Fruit fly (Drosophila melanogaster) whole organism, embryonic: ENCODE measurements around the gene CG33331.

Experiments used
- Asciz ChIP-seq: fragments of 200-800 bp; sonication (Bioruptor generic); optimal IDR thresholded peaks from 2 replicates; lab custom pipeline; 2017; ENCODE audit warnings: missing biosample characterization, mild to moderate bottlenecking, missing genetic modification characterization, missing genetic modification reagents
- Bgb ChIP-seq: fragments of 200-800 bp; sonication (Bioruptor generic); IDR thresholded peaks from 2 replicates; pipeline ENCODE4 v1.3.6; 2022; ENCODE audit warnings: missing biosample characterization, missing genetic modification characterization; ENCODE audit not compliant: partially characterized antibody
- Bteb2 ChIP-seq: fragments of 200-800 bp; sonication (Bioruptor generic); optimal IDR thresholded peaks from 2 replicates; lab custom pipeline; 2016; ENCODE audit warnings: missing biosample characterization, missing genetic modification characterization
- CG10209 ChIP-seq: fragments of 200-800 bp; sonication (Bioruptor generic); optimal IDR thresholded peaks from 3 replicates; lab custom pipeline; 2017; ENCODE audit warnings: missing biosample characterization, mild to moderate bottlenecking, missing genetic modification characterization, missing genetic modification reagents
- CG10431 ChIP-seq: fragments of 200-800 bp; sonication (Bioruptor generic); optimal IDR thresholded peaks from 3 replicates; lab custom pipeline; 2018; ENCODE audit warnings: missing biosample characterization, mild to moderate bottlenecking, missing genetic modification characterization
- CG10654 ChIP-seq: fragments of 200-800 bp; sonication (Bioruptor generic); optimal IDR thresholded peaks from 2 replicates; lab custom pipeline; 2016; ENCODE audit warnings: missing biosample characterization, missing genetic modification characterization
- CG11398 ChIP-seq: fragments of 200-800 bp; sonication (Bioruptor generic); optimal IDR thresholded peaks from 2 replicates; lab custom pipeline; 2016; ENCODE audit warnings: missing biosample characterization, missing genetic modification characterization
- CG12659 ChIP-seq: fragments of 200-800 bp; sonication (Bioruptor generic); optimal IDR thresholded peaks from 3 replicates; lab custom pipeline; 2017; ENCODE audit warnings: mild to moderate bottlenecking, missing biosample characterization, missing genetic modification reagents, missing genetic modification characterization
- CG14014 ChIP-seq: fragments of 200-800 bp; sonication (Bioruptor generic); IDR thresholded peaks from 2 replicates; pipeline ENCODE4 v1.3.6; 2022; ENCODE audit warnings: missing biosample characterization, missing genetic modification characterization
- CG14441 ChIP-seq: fragments of 200-800 bp; sonication (Bioruptor generic); IDR thresholded peaks from 2 replicates; pipeline ENCODE4 v1.3.6; 2022; ENCODE audit warnings: missing biosample characterization, missing genetic modification characterization
- CG16863 ChIP-seq: fragments of 200-800 bp; sonication (Bioruptor generic); optimal IDR thresholded peaks from 3 replicates; lab custom pipeline; 2016; ENCODE audit warnings: missing biosample characterization, missing genetic modification characterization
- CG18476 ChIP-seq: fragments of 200-800 bp; sonication (Bioruptor generic); optimal IDR thresholded peaks from 2 replicates; lab custom pipeline; 2016; ENCODE audit warnings: missing biosample characterization, mild to moderate bottlenecking, missing genetic modification characterization
- CG18599 ChIP-seq: fragments of 200-800 bp; sonication (Bioruptor generic); optimal IDR thresholded peaks from 3 replicates; lab custom pipeline; 2017; ENCODE audit warnings: missing biosample characterization, missing genetic modification characterization, mild to moderate bottlenecking, moderate library complexity, missing genetic modification reagents
- CG2199 ChIP-seq: fragments of 200-800 bp; sonication (Bioruptor generic); IDR thresholded peaks from 3 replicates; pipeline ENCODE4 v1.3.6; 2022; ENCODE audit warnings: missing biosample characterization, missing genetic modification characterization
- CG31388 ChIP-seq: fragments of 200-800 bp; sonication (Bioruptor generic); optimal IDR thresholded peaks from 2 replicates; lab custom pipeline; 2016; ENCODE audit warnings: missing biosample characterization, missing genetic modification characterization
- CG31441 ChIP-seq: fragments of 200-800 bp; sonication (Bioruptor generic); IDR thresholded peaks from 2 replicates; pipeline ENCODE4 v1.3.6; 2022; ENCODE audit warnings: missing biosample characterization, missing genetic modification characterization
- CG34376 ChIP-seq: fragments of 200-800 bp; sonication (Bioruptor generic); optimal IDR thresholded peaks from 2 replicates; lab custom pipeline; 2018; ENCODE audit warnings: missing biosample characterization, mild to moderate bottlenecking, missing genetic modification characterization
- CG3995 ChIP-seq: fragments of 200-800 bp; sonication (Bioruptor generic); optimal IDR thresholded peaks from 3 replicates; lab custom pipeline; 2016; ENCODE audit warnings: missing biosample characterization, missing genetic modification characterization
- CG4730 ChIP-seq: fragments of 200-800 bp; sonication (Bioruptor generic); IDR thresholded peaks from 2 replicates; pipeline ENCODE4 v1.3.6; 2022; ENCODE audit warnings: missing biosample characterization, missing genetic modification characterization
- CG5180 ChIP-seq: fragments of 200-800 bp; sonication (Bioruptor generic); optimal IDR thresholded peaks from 3 replicates; lab custom pipeline; 2017; ENCODE audit warnings: missing biosample characterization, missing genetic modification characterization, mild to moderate bottlenecking, moderate library complexity, missing genetic modification reagents
- CG5953 ChIP-seq: fragments of 200-800 bp; sonication (Bioruptor generic); IDR thresholded peaks from 2 replicates; pipeline ENCODE4 v1.3.6; 2022; ENCODE audit warnings: missing biosample characterization, missing genetic modification characterization
- CG6813 ChIP-seq: fragments of 200-800 bp; sonication (Bioruptor generic); optimal IDR thresholded peaks from 2 replicates; lab custom pipeline; 2017; ENCODE audit warnings: missing biosample characterization, missing genetic modification characterization, mild to moderate bottlenecking, moderate library complexity, missing genetic modification reagents
- CG8478 ChIP-seq: fragments of >200 bp; optimal IDR thresholded peaks from 2 replicates; lab custom pipeline; 2018
- CG9609 ChIP-seq: fragments of 200-800 bp; sonication (Bioruptor generic); optimal IDR thresholded peaks from 3 replicates; lab custom pipeline; 2016; ENCODE audit warnings: missing biosample characterization, missing genetic modification characterization
- Deaf1 ChIP-seq: fragments of 200-800 bp; optimal IDR thresholded peaks from 3 replicates; lab custom pipeline; 2019; ENCODE audit warnings: missing biosample characterization, mild to moderate bottlenecking, missing genetic modification characterization, moderate library complexity
- MBD-R2 ChIP-seq: fragments of 200-800 bp; sonication (Bioruptor generic); IDR thresholded peaks from 2 replicates; pipeline ENCODE4 v1.3.6; 2022; ENCODE audit warnings: missing biosample characterization, missing genetic modification characterization
- Max ChIP-seq: fragments of 200-800 bp; sonication (Bioruptor generic); optimal IDR thresholded peaks from 2 replicates; lab custom pipeline; 2016; ENCODE audit warnings: missing biosample characterization, mild to moderate bottlenecking, missing genetic modification characterization
- Nf-YA ChIP-seq: fragments of 200-800 bp; sonication (Bioruptor generic); IDR thresholded peaks from 2 replicates; pipeline ENCODE4 v1.3.6; 2022; ENCODE audit warnings: missing biosample characterization, missing genetic modification characterization
- PHDP ChIP-seq: fragments of 200-800 bp; sonication (Bioruptor generic); optimal IDR thresholded peaks from 3 replicates; lab custom pipeline; 2018; ENCODE audit warnings: missing biosample characterization, mild to moderate bottlenecking, missing genetic modification characterization, moderate library complexity
- Ptx1 ChIP-seq: fragments of 200-800 bp; sonication (Bioruptor generic); IDR thresholded peaks from 2 replicates; pipeline ENCODE4 v1.3.6; 2022; ENCODE audit warnings: missing biosample characterization, missing genetic modification characterization
- ab ChIP-seq: fragments of 200-800 bp; sonication (Bioruptor generic); optimal IDR thresholded peaks from 2 replicates; lab custom pipeline; 2016; ENCODE audit warnings: missing biosample characterization, missing genetic modification characterization
- corto ChIP-seq: fragments of 200-800 bp; sonication (Bioruptor generic); optimal IDR thresholded peaks from 2 replicates; lab custom pipeline; 2016; ENCODE audit warnings: missing biosample characterization, mild to moderate bottlenecking, missing genetic modification characterization, moderate library complexity
- dati ChIP-seq: fragments of 200-800 bp; sonication (Bioruptor generic); IDR thresholded peaks from 2 replicates; pipeline ENCODE4 v1.3.6; 2022; ENCODE audit warnings: missing biosample characterization, missing genetic modification characterization
- dimm ChIP-seq: fragments of 200-800 bp; sonication (Bioruptor generic); IDR thresholded peaks from 2 replicates; pipeline ENCODE4 v1.3.6; 2022; ENCODE audit warnings: missing biosample characterization, missing genetic modification characterization
- ftz-f1 ChIP-seq: fragments of 200-800 bp; sonication (Bioruptor generic); optimal IDR thresholded peaks from 2 replicates; lab custom pipeline; 2016; ENCODE audit warnings: missing biosample characterization, missing genetic modification characterization
- grn ChIP-seq: fragments of 200-800 bp; sonication (Bioruptor generic); optimal IDR thresholded peaks from 3 replicates; lab custom pipeline; 2017; ENCODE audit warnings: missing biosample characterization, missing genetic modification characterization
- hbn ChIP-seq: fragments of 200-800 bp; sonication (Bioruptor generic); IDR thresholded peaks from 2 replicates; pipeline ENCODE4 v1.3.6; 2022; ENCODE audit warnings: missing biosample characterization, missing genetic modification characterization; ENCODE audit not compliant: partially characterized antibody
- insv ChIP-seq, 2 experiments: fragments of 200-800 bp; sonication (Bioruptor generic); optimal IDR thresholded peaks; 3 replicates each; lab custom pipeline; 2016 to 2018; ENCODE audit warnings: missing biosample characterization in 2 of 2, missing genetic modification characterization in 2 of 2
- ken ChIP-seq: fragments of 200-800 bp; sonication (Bioruptor generic); IDR thresholded peaks from 3 replicates; pipeline ENCODE4 v1.3.6; 2022; ENCODE audit warnings: missing biosample characterization, missing genetic modification characterization
- lbe ChIP-seq: fragments of 200-800 bp; sonication (Bioruptor generic); optimal IDR thresholded peaks from 2 replicates; lab custom pipeline; 2016; ENCODE audit warnings: missing biosample characterization, mild to moderate bottlenecking, missing genetic modification characterization
- mam ChIP-seq: fragments of 200-800 bp; sonication (Bioruptor generic); optimal IDR thresholded peaks from 3 replicates; lab custom pipeline; 2016; ENCODE audit warnings: missing biosample characterization, missing genetic modification characterization
- mld ChIP-seq: fragments of 200-800 bp; sonication (Bioruptor generic); IDR thresholded peaks from 3 replicates; pipeline ENCODE4 v1.3.6; 2022; ENCODE audit warnings: missing biosample characterization, missing genetic modification characterization; ENCODE audit not compliant: partially characterized antibody
- nau ChIP-seq: fragments of 200-800 bp; sonication (Bioruptor generic); optimal IDR thresholded peaks from 3 replicates; lab custom pipeline; 2017; ENCODE audit warnings: missing biosample characterization, mild to moderate bottlenecking, missing genetic modification characterization, missing genetic modification reagents
- p53 ChIP-seq: fragments of 200-800 bp; sonication (Bioruptor generic); optimal IDR thresholded peaks from 2 replicates; lab custom pipeline; 2016; ENCODE audit warnings: missing biosample characterization, missing genetic modification characterization
- pfk ChIP-seq: fragments of 200-800 bp; sonication (Bioruptor generic); optimal IDR thresholded peaks from 2 replicates; lab custom pipeline; 2018; ENCODE audit warnings: missing biosample characterization, mild to moderate bottlenecking, missing genetic modification characterization, moderate library complexity
- row ChIP-seq: fragments of 200-800 bp; sonication (Bioruptor generic); IDR thresholded peaks from 3 replicates; pipeline ENCODE4 v1.3.6; 2022; ENCODE audit warnings: missing biosample characterization, missing genetic modification characterization
- stwl ChIP-seq: fragments of 200-800 bp; sonication (Bioruptor generic); optimal IDR thresholded peaks from 3 replicates; lab custom pipeline; 2018; ENCODE audit warnings: missing biosample characterization, mild to moderate bottlenecking, missing genetic modification characterization, moderate library complexity
- tio ChIP-seq: fragments of 200-800 bp; sonication (Bioruptor generic); optimal IDR thresholded peaks from 2 replicates; lab custom pipeline; 2017; ENCODE audit warnings: missing biosample characterization, missing genetic modification characterization, inconsistent platforms
- toy ChIP-seq: fragments of 200-800 bp; sonication (Bioruptor generic); IDR thresholded peaks from 2 replicates; pipeline ENCODE4 v1.3.6; 2022; ENCODE audit warnings: missing biosample characterization, missing genetic modification characterization
- unpg ChIP-seq: fragments of 200-800 bp; sonication (Bioruptor generic); optimal IDR thresholded peaks from 3 replicates; lab custom pipeline; 2018; ENCODE audit warnings: missing biosample characterization, mild to moderate bottlenecking, missing genetic modification characterization, moderate library complexity
- wor ChIP-seq: fragments of 200-800 bp; sonication (Bioruptor generic); IDR thresholded peaks from 2 replicates; pipeline ENCODE4 v1.3.6; 2022; ENCODE audit warnings: missing biosample characterization, missing genetic modification characterization

The CG33331 gene

DNA sequence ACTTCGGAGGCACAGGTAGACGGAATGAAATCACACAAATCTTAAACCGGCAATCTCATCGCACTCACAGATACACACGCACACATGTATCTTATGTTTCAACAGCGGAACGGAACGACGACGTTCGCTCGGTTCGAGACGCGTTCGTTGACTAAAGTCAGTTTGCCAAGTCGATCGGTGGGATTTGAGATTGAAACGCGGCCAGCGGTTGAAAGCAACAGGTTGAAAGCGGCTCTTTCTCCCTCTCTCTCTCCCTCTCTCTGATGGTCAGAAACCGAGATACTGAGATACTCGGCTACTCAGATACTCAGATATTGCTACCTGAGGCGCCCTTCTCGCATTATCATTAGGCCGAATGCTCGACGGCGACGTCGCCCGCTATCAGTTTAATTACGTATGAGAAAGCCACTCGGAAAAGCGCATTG is 32.5 kb upstream of the CG33331 start (continued):
- TF ChIP-seq CG31441 (GFP tag; lab: Robert Waterston, UW) (no peak; the same call in 1 of the 2 replicates), MBD-R2 (GFP tag; lab: Robert Waterston, UW) (0 out of 2 replicates have a peak, but pooled peaks have one; percentile 38), corto (no peak), CG18476 (GFP tag; lab: Kevin White, UChicago) (no peak), stwl (tag; lab: Kevin White, UChicago) (peak; percentile 16), Bgb (GFP tag; lab: Robert Waterston, UW) (peak; percentile 22; the same call in 1 of the 2 replicates), CG31388 (no peak), dati (GFP tag; lab: Robert Waterston, UW) (no peak), CG9609 (no peak), CG6813 (GFP tag; lab: Kevin White, UChicago) (peak; percentile 77), mld (GFP tag; lab: Robert Waterston, UW) (no peak), CG5180 (GFP tag; lab: Kevin White, UChicago) (peak; percentile 86), PHDP (peak; percentile 63), CG10431 (GFP tag; lab: Kevin White, UChicago) (peak; percentile 67), nau (GFP tag; lab: Kevin White, UChicago) (peak; percentile 24), ken (GFP tag; lab: Robert Waterston, UW) (0 out of 3 replicates have a peak, but pooled peaks have one; percentile 16), CG5953 (GFP tag; lab: Robert Waterston, UW) (no peak), Deaf1 (tag; lab: Kevin White, UChicago) (peak; percentile 87), hbn (GFP tag; lab: Robert Waterston, UW) (no peak), ab (GFP tag; lab: Kevin White, UChicago) (no peak), CG34376 (peak; percentile 74), CG14014 (GFP tag; lab: Robert Waterston, UW) (peak; percentile 33; the same call in 1 of the 2 replicates), toy (GFP tag; lab: Robert Waterston, UW) (no peak), Bteb2 (GFP tag; lab: Kevin White, UChicago) (no peak), ftz-f1 (GFP tag; lab: Kevin White, UChicago) (no peak), lbe (GFP tag; lab: Kevin White, UChicago) (peak; percentile 80), dimm (no peak), CG18599 (GFP tag; lab: Kevin White, UChicago) (peak; percentile 76), wor (no peak), insv (GFP tag; optimal IDR thresholded peaks at IDR 0.05; lab: Kevin White, UChicago) (peak in 1 of 2 experiments; percentile 28), CG4730 (no peak), CG12659 (GFP tag; lab: Kevin White, UChicago) (peak; percentile 44), CG8478 (lab: Kevin White, UChicago) (no peak), Ptx1 (no peak), CG3995 (GFP tag; lab: Kevin White, UChicago) (peak; percentile 31), CG14441 (GFP tag; lab: Robert Waterston, UW) (no peak), CG2199 (GFP tag; lab: Robert Waterston, UW) (peak; percentile 92; the same call in 1 of the 3 replicates), CG10654 (no peak), grn (GFP tag; lab: Kevin White, UChicago) (peak; percentile 99), CG16863 (GFP tag; lab: Kevin White, UChicago) (no peak), Nf-YA (GFP tag; lab: Robert Waterston, UW) (no peak), CG10209 (GFP tag; lab: Kevin White, UChicago) (no peak), p53 (GFP tag; lab: Kevin White, UChicago) (no peak), CG11398 (GFP tag; lab: Kevin White, UChicago) (no peak), pfk (GFP tag; lab: Kevin White, UChicago) (peak; percentile 85), unpg (GFP tag; lab: Kevin White, UChicago) (peak; percentile 36), row (GFP tag; lab: Robert Waterston, UW) (no peak), tio (GFP tag; lab: Kevin White, UChicago) (no peak), Asciz (GFP tag; lab: Kevin White, UChicago) (peak; percentile 7), mam (GFP tag; lab: Kevin White, UChicago) (no peak), Max (GFP tag; lab: Kevin White, UChicago) (no peak)
